Worm (Caenorhabditis elegans) whole organism, L4/young adult: ENCODE results near the gene F49E11.2.

Experiments
- W03F9.2 ChIP-seq: fragments of 150-350 bp; optimal IDR thresholded peaks from 2 replicates; lab custom pipeline; 2014; ENCODE audit warnings: missing biosample characterization, missing genetic modification characterization
- him-1 ChIP-seq: sonication (generic microtip); optimal IDR thresholded peaks from 2 replicates; lab custom pipeline; 2016; ENCODE audit warnings: missing genotype, missing genetic modification reagents, missing genetic modification characterization, missing compliant biosample characterization

DNA sequence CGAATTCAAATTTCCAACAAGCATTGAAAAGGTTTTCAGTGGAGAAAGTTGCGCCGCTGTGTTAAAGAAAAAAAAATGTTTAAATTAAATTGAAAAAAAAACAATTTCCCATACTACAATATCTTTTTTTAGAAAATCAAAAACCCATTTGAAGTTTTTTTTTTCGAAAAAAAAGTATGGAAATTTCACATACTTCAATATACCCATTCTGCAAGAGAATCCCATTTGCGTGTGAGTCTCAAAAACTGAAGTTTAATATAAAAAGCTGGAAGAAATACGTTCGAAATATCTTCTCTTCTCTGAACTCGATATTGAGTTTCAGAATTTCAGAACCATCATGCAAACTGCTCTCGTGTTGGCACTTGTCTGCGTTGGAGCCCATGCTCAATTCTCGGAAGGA, 31.4 kb upstream of the F49E11.2 start, which contains the start of gene scl-7:
- no peak for TF ChIP-seq him-1 (tag; lab: Kevin White, UChicago)
- TF ChIP-seq W03F9.2 (tag; lab: Kevin White, UChicago), result no peak
